Worm (Caenorhabditis elegans) whole organism, L4 larva: Measurements from ENCODE around the gene mrps-2.
A peak's percentile ranks its signal among the peaks of the same experiment; 100 is the strongest.

ENCODE experiments used
- ces-1 ChIP-seq: fragments of 150-350 bp; sonication (generic microtip); optimal IDR thresholded peaks from 4 replicates; lab custom pipeline; 2014; ENCODE audit warnings: missing biosample characterization, missing genetic modification reagents, missing genetic modification characterization
- lin-39 ChIP-seq: fragments of 150-350 bp; optimal IDR thresholded peaks from 2 replicates; lab custom pipeline; 2014; ENCODE audit warnings: missing biosample characterization, missing genetic modification reagents, missing genetic modification characterization
- nhr-76 ChIP-seq: fragments of 150-350 bp; optimal IDR thresholded peaks from 2 replicates; lab custom pipeline; 2014; ENCODE audit warnings: missing biosample characterization, missing genetic modification characterization
- pqm-1 ChIP-seq: sonication (generic microtip); optimal IDR thresholded peaks from 2 replicates; lab custom pipeline; 2017; ENCODE audit warnings: missing biosample characterization, missing genetic modification characterization
- unc-62 ChIP-seq, 3 experiments: fragments of 150-350 bp in 1 of 3; sonication (generic microtip); optimal IDR thresholded peaks in 2 of 3; peaks in 1 of 3; 1 replicate in 1 of 3; 2 replicates in 2 of 3; lab custom pipeline; 2014 to 2017; ENCODE audit warnings: missing biosample characterization in 3 of 3, missing genetic modification characterization in 3 of 3, missing genetic modification reagents in 3 of 3, missing genotype in 1 of 3

DNA sequence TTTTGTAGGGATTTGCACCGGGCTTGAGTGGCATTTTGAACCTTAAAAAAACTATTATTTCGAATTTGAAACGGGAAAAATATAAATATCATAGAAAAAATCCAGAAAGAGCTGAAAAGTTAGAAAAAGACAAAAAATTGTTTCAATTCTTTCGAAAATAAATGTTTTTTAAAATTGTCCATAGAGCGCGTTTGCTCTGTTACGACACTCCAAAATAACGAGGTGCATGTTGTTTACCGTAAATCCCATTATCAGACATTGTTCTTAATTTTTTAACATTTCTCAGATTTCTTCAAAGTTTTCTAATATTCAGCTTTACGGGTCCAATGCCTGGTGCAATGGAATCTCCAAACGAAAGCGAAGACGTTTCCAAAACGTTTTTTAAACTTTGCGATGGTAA lies 3.4 kb upstream of the mrps-2 start, which contains the start of the genes dnj-22 and natc-1:
- no peak for TF ChIP-seq pqm-1 (tag; lab: Kevin White, UChicago)
- no peak for TF ChIP-seq nhr-76 (tag; lab: Kevin White, UChicago)
- TF ChIP-seq ces-1 (GFP tag; lab: Kevin White, UChicago) = peak; percentile 36
- no peak for TF ChIP-seq lin-39 (tag; lab: Kevin White, UChicago)
- TF ChIP-seq unc-62 (GFP tag; optimal IDR thresholded peaks at IDR 0.05 in 1 of 2; lab: Kevin White, UChicago) = no peak
- no peak for TF ChIP-seq unc-62 (tag; optimal IDR thresholded peaks at IDR 0.05; lab: Kevin White, UChicago)
